Fruit fly (Drosophila melanogaster) whole organism, embryonic: ENCODE data around the gene RpL27A.
A peak's percentile ranks its signal among the peaks of the same experiment; 100 is the strongest.

Source experiments
- CG10959 ChIP-seq: fragments of 200-800 bp; sonication (Bioruptor generic); IDR thresholded peaks from 2 replicates; pipeline ENCODE4 v1.3.6; 2022; ENCODE audit warnings: missing biosample characterization, missing genetic modification characterization
- CG12219 ChIP-seq: fragments of 200-800 bp; sonication (Bioruptor generic); optimal IDR thresholded peaks from 3 replicates; lab custom pipeline; 2018; ENCODE audit warnings: missing biosample characterization, mild to moderate bottlenecking, missing genetic modification characterization
- CG13123 ChIP-seq: fragments of 200-800 bp; sonication (Bioruptor generic); optimal IDR thresholded peaks from 2 replicates; lab custom pipeline; 2016; ENCODE audit warnings: missing biosample characterization, missing genetic modification characterization
- CG1603 ChIP-seq: fragments of 200-800 bp; sonication (Bioruptor generic); optimal IDR thresholded peaks from 2 replicates; lab custom pipeline; 2019; ENCODE audit warnings: missing biosample characterization, mild to moderate bottlenecking, missing genetic modification characterization, moderate library complexity
- CG17385 ChIP-seq: fragments of 200-800 bp; sonication (Bioruptor generic); optimal IDR thresholded peaks from 3 replicates; lab custom pipeline; 2018; ENCODE audit warnings: missing biosample characterization, mild to moderate bottlenecking, missing genetic modification characterization
- CG5180 ChIP-seq: fragments of 200-800 bp; sonication (Bioruptor generic); optimal IDR thresholded peaks from 3 replicates; lab custom pipeline; 2017; ENCODE audit warnings: missing biosample characterization, missing genetic modification characterization, mild to moderate bottlenecking, moderate library complexity, missing genetic modification reagents
- Dll ChIP-seq: fragments of 200-800 bp; sonication (Bioruptor generic); IDR thresholded peaks from 4 replicates; pipeline ENCODE4 v1.3.6; 2022; ENCODE audit warnings: missing biosample characterization, missing genetic modification characterization; ENCODE audit not compliant: partially characterized antibody
- NfI ChIP-seq: fragments of 200-800 bp; sonication (Bioruptor generic); optimal IDR thresholded peaks from 3 replicates; lab custom pipeline; 2018; ENCODE audit warnings: missing biosample characterization, mild to moderate bottlenecking, missing genetic modification characterization, moderate library complexity
- ash1 ChIP-seq: fragments of 200-800 bp; sonication (Bioruptor generic); optimal IDR thresholded peaks from 2 replicates; lab custom pipeline; 2018; ENCODE audit warnings: missing biosample characterization, mild to moderate bottlenecking, missing genetic modification characterization
- br ChIP-seq: fragments of >200 bp; optimal IDR thresholded peaks from 2 replicates; lab custom pipeline; 2017
- cas ChIP-seq: fragments of 200-800 bp; sonication (Bioruptor generic); IDR thresholded peaks from 2 replicates; pipeline ENCODE4 v1.3.6; 2022; ENCODE audit warnings: missing biosample characterization, missing genetic modification characterization
- da ChIP-seq: fragments of 200-800 bp; sonication (Bioruptor generic); optimal IDR thresholded peaks from 2 replicates; lab custom pipeline; 2016; ENCODE audit warnings: missing biosample characterization, missing genetic modification characterization
- odd ChIP-seq: fragments of 200-800 bp; sonication (Bioruptor generic); optimal IDR thresholded peaks from 2 replicates; lab custom pipeline; 2017; ENCODE audit warnings: missing biosample characterization, mild to moderate bottlenecking, missing genetic modification characterization

- TF ChIP-seq odd (GFP tag; lab: Kevin White, UChicago) (no peak), br (lab: Kevin White, UChicago) (no peak), CG1603 (tag; lab: Kevin White, UChicago) (peak; percentile 32), CG5180 (no peak), CG10959 (no peak), cas (GFP tag; lab: Robert Waterston, UW) (no peak), CG12219 (no peak), da (no peak), Dll (peak; percentile 79), CG13123 (GFP tag; lab: Kevin White, UChicago) (no peak), NfI (no peak), CG17385 (GFP tag; lab: Kevin White, UChicago) (no peak), ash1 (GFP tag; lab: Kevin White, UChicago) (no peak)
Observed at dm6 chr2L:4452798-4453197, 5.4 kb downstream of the RpL27A start, which contains the start of gene CG15439.
